1 fruit fly cellular context compared by ENCODE assay signal in genomic region chr3R:26042131-26042885, dm6.
TF ChIP-seq lines count a peak whose summit lies in the region.

No protein-coding gene starts in this region.

TF ChIP-seq in whole organism, embryonic, 481 proteins besides CTCF, POLR2A, EP300 and RAD21 (continued from another document and continues in another):
- peak; percentile 90 for TF ChIP-seq sima (GFP tag; optimal IDR thresholded peaks at IDR 0.05; lab: Kevin White, UChicago)
- peak; percentile 87 for TF ChIP-seq MTF-1 (GFP tag; optimal IDR thresholded peaks at IDR 0.05; lab: Kevin White, UChicago; ENCODE audit: borderline replicate concordance)
- TF ChIP-seq az2 (GFP tag; optimal IDR thresholded peaks at IDR 0.05; lab: Kevin White, UChicago): peak; percentile 97
- peak; percentile 97 for TF ChIP-seq maf-S (GFP tag; optimal IDR thresholded peaks at IDR 0.05; lab: Kevin White, UChicago)
- TF ChIP-seq tio (GFP tag; optimal IDR thresholded peaks at IDR 0.05; lab: Kevin White, UChicago): peak; percentile 97
- TF ChIP-seq B-H1 (GFP tag; IDR thresholded peaks at IDR 0.05; lab: Robert Waterston, UW): peak; percentile 96
- TF ChIP-seq Sry-β (GFP tag; optimal IDR thresholded peaks at IDR 0.05; lab: Kevin White, UChicago): peak; percentile 50
- TF ChIP-seq CG7372 (GFP tag; IDR thresholded peaks at IDR 0.05; lab: Robert Waterston, UW): peak; percentile 95
- peak; percentile 98 for TF ChIP-seq CG32532 (GFP tag; IDR thresholded peaks at IDR 0.05; lab: Robert Waterston, UW)
- no peak for TF ChIP-seq Lpt (GFP tag; optimal IDR thresholded peaks at IDR 0.05; lab: Kevin White, UChicago)
- TF ChIP-seq Sox100B (GFP tag; optimal IDR thresholded peaks at IDR 0.05; lab: Kevin White, UChicago): peak; percentile 90
- peak; percentile 96 for TF ChIP-seq sisA (GFP tag; IDR thresholded peaks at IDR 0.05; lab: Robert Waterston, UW)
- peak; percentile 34 for TF ChIP-seq CG7745 (tag; optimal IDR thresholded peaks at IDR 0.05; lab: Kevin White, UChicago)
- peak; percentile 97 for TF ChIP-seq CG2889 (GFP tag; IDR thresholded peaks at IDR 0.05; lab: Robert Waterston, UW)
- peak; percentile 98 for TF ChIP-seq lilli (GFP tag; optimal IDR thresholded peaks at IDR 0.05; lab: Kevin White, UChicago)
- TF ChIP-seq CG1832 (GFP tag; optimal IDR thresholded peaks at IDR 0.05; lab: Kevin White, UChicago): no peak
- peak; percentile 94 for TF ChIP-seq CG11504 (tag; optimal IDR thresholded peaks at IDR 0.05; lab: Kevin White, UChicago)
- peak; percentile 96 for TF ChIP-seq Dad (GFP tag; optimal IDR thresholded peaks at IDR 0.05; lab: Kevin White, UChicago)
- TF ChIP-seq esg (GFP tag; conservative IDR thresholded peaks at IDR 0.05; lab: Robert Waterston, UW): peak; percentile 97
- TF ChIP-seq zfh1 (GFP tag; IDR thresholded peaks at IDR 0.05; lab: Robert Waterston, UW): peak; percentile 98
- no peak for TF ChIP-seq ash1 (GFP tag; optimal IDR thresholded peaks at IDR 0.05; lab: Kevin White, UChicago)
- TF ChIP-seq crol (GFP tag; IDR thresholded peaks at IDR 0.05; lab: Robert Waterston, UW): peak; percentile 65
- peak; percentile 97 for TF ChIP-seq Dip3 (GFP tag; optimal IDR thresholded peaks at IDR 0.05; lab: Kevin White, UChicago)
- peak; percentile 95 for TF ChIP-seq Bteb2 (GFP tag; optimal IDR thresholded peaks at IDR 0.05; lab: Kevin White, UChicago)
- TF ChIP-seq Atf-2 (GFP tag; optimal IDR thresholded peaks at IDR 0.05; lab: Kevin White, UChicago): peak; percentile 98
- TF ChIP-seq NFAT (GFP tag; IDR thresholded peaks at IDR 0.05; lab: Robert Waterston, UW): peak; percentile 96
- TF ChIP-seq knrl (GFP tag; IDR thresholded peaks at IDR 0.05; lab: Robert Waterston, UW; ENCODE audit: partially characterized antibody): no peak
- TF ChIP-seq Camta (GFP tag; optimal IDR thresholded peaks at IDR 0.05; lab: Kevin White, UChicago): peak; percentile 97
- TF ChIP-seq Tbp (GFP tag; optimal IDR thresholded peaks at IDR 0.05; lab: Kevin White, UChicago): no peak
- peak; percentile 99 for TF ChIP-seq gro (GFP tag; optimal IDR thresholded peaks at IDR 0.05; lab: Kevin White, UChicago)
- peak; percentile 94 for TF ChIP-seq btn (GFP tag; optimal IDR thresholded peaks at IDR 0.05; lab: Kevin White, UChicago)
- TF ChIP-seq chm (GFP tag; IDR thresholded peaks at IDR 0.05; lab: Robert Waterston, UW): peak; percentile 97
- peak; percentile 96 for TF ChIP-seq eyg (GFP tag; optimal IDR thresholded peaks at IDR 0.05; lab: Kevin White, UChicago)
- peak in 1 of 2 experiments; percentile 30 for TF ChIP-seq eve (GFP tag; optimal IDR thresholded peaks at IDR 0.05; lab: Kevin White, UChicago)
- peak; percentile 96 to 97 for TF ChIP-seq Pdp1 (GFP tag; optimal IDR thresholded peaks at IDR 0.05; lab: Kevin White, UChicago)
- TF ChIP-seq CG15073 (GFP tag; optimal IDR thresholded peaks at IDR 0.05; lab: Kevin White, UChicago): peak; percentile 83
- peak; percentile 94 for TF ChIP-seq CG18262 (tag; optimal IDR thresholded peaks at IDR 0.05; lab: Kevin White, UChicago)
- TF ChIP-seq hbn (GFP tag; IDR thresholded peaks at IDR 0.05; lab: Robert Waterston, UW; ENCODE audit: partially characterized antibody): no peak
- peak; percentile 98 for TF ChIP-seq lab (GFP tag; optimal IDR thresholded peaks at IDR 0.05; lab: Kevin White, UChicago)
- TF ChIP-seq Sox102F (GFP tag; optimal IDR thresholded peaks at IDR 0.05; lab: Kevin White, UChicago): peak; percentile 98
- TF ChIP-seq CG11696 (GFP tag; IDR thresholded peaks at IDR 0.05; lab: Robert Waterston, UW): peak; percentile 90
- TF ChIP-seq fd64A (GFP tag; optimal IDR thresholded peaks at IDR 0.05; lab: Kevin White, UChicago): peak; percentile 82
- peak; percentile 92 for TF ChIP-seq aop (GFP tag; IDR thresholded peaks at IDR 0.05; lab: Robert Waterston, UW)
- peak; percentile 98 for TF ChIP-seq ci (GFP tag; IDR thresholded peaks at IDR 0.05; lab: Robert Waterston, UW)
- peak; percentile 93 for TF ChIP-seq CG17385 (GFP tag; optimal IDR thresholded peaks at IDR 0.05; lab: Kevin White, UChicago)
- TF ChIP-seq CG10543 (GFP tag; optimal IDR thresholded peaks at IDR 0.05; lab: Kevin White, UChicago): peak; percentile 93
- no peak for TF ChIP-seq CG14860 (GFP tag; IDR thresholded peaks at IDR 0.05; lab: Robert Waterston, UW; ENCODE audit: partially characterized antibody)
- TF ChIP-seq ssp (GFP tag; IDR thresholded peaks at IDR 0.05; lab: Robert Waterston, UW): peak; percentile 89
- TF ChIP-seq Blimp-1 (GFP tag; optimal IDR thresholded peaks at IDR 0.05; lab: Kevin White, UChicago): peak; percentile 93
- TF ChIP-seq CG9797 (GFP tag; optimal IDR thresholded peaks at IDR 0.05; lab: Kevin White, UChicago): peak; percentile 36
- peak; percentile 83 for TF ChIP-seq twi (tag; optimal IDR thresholded peaks at IDR 0.05; lab: Kevin White, UChicago)
- TF ChIP-seq CG2116 (GFP tag; optimal IDR thresholded peaks at IDR 0.05; lab: Kevin White, UChicago): peak; percentile 92
- no peak for TF ChIP-seq oc (tag; optimal IDR thresholded peaks at IDR 0.05; lab: Kevin White, UChicago)
- peak; percentile 97 for TF ChIP-seq tin (GFP tag; optimal IDR thresholded peaks at IDR 0.05; lab: Kevin White, UChicago)
- TF ChIP-seq YL-1 (GFP tag; optimal IDR thresholded peaks at IDR 0.05; lab: Kevin White, UChicago): peak; percentile 95
- peak; percentile 96 for TF ChIP-seq Ssrp (tag; optimal IDR thresholded peaks at IDR 0.05; lab: Kevin White, UChicago)
- TF ChIP-seq NK7.1 (GFP tag; optimal IDR thresholded peaks at IDR 0.05; lab: Kevin White, UChicago): peak; percentile 95
- TF ChIP-seq grn (GFP tag; optimal IDR thresholded peaks at IDR 0.05; lab: Kevin White, UChicago): peak; percentile 71
- TF ChIP-seq CG6765 (GFP tag; optimal IDR thresholded peaks at IDR 0.05; lab: Kevin White, UChicago): peak; percentile 92
- peak; percentile 82 for TF ChIP-seq CG31365 (tag; optimal IDR thresholded peaks at IDR 0.05; lab: Kevin White, UChicago)
- TF ChIP-seq Mes4 (GFP tag; optimal IDR thresholded peaks at IDR 0.05; lab: Kevin White, UChicago): peak; percentile 96
- peak; percentile 93 for TF ChIP-seq CG31224 (GFP tag; IDR thresholded peaks at IDR 0.05; lab: Robert Waterston, UW)
- TF ChIP-seq Kr (GFP tag; optimal IDR thresholded peaks at IDR 0.05; lab: Kevin White, UChicago): peak; percentile 53
- peak; percentile 93 for TF ChIP-seq Oaz (GFP tag; IDR thresholded peaks at IDR 0.05; lab: Robert Waterston, UW)
- peak; percentile 94 for TF ChIP-seq MBD-R2 (GFP tag; IDR thresholded peaks at IDR 0.05; lab: Robert Waterston, UW)
- peak; percentile 59 to 64 for TF ChIP-seq insv (GFP tag; optimal IDR thresholded peaks at IDR 0.05; lab: Kevin White, UChicago)
- TF ChIP-seq PHDP (tag; optimal IDR thresholded peaks at IDR 0.05; lab: Kevin White, UChicago): peak; percentile 96
- TF ChIP-seq mld (GFP tag; IDR thresholded peaks at IDR 0.05; lab: Robert Waterston, UW; ENCODE audit: partially characterized antibody): no peak
- TF ChIP-seq NfI (GFP tag; optimal IDR thresholded peaks at IDR 0.05; lab: Kevin White, UChicago): peak; percentile 96
- no peak for TF ChIP-seq Vsx1 (GFP tag; optimal IDR thresholded peaks at IDR 0.05; lab: Kevin White, UChicago)
- TF ChIP-seq fru (optimal IDR thresholded peaks at IDR 0.05; lab: Kevin White, UChicago): peak; percentile 51
- TF ChIP-seq Usf (GFP tag; optimal IDR thresholded peaks at IDR 0.05; lab: Kevin White, UChicago): peak; percentile 88
- TF ChIP-seq phol (tag; optimal IDR thresholded peaks at IDR 0.05; lab: Kevin White, UChicago): peak; percentile 95
- TF ChIP-seq CG18476 (GFP tag; optimal IDR thresholded peaks at IDR 0.05; lab: Kevin White, UChicago): peak; percentile 94
- TF ChIP-seq gcm2 (GFP tag; optimal IDR thresholded peaks at IDR 0.05; lab: Kevin White, UChicago): peak; percentile 94
- peak; percentile 97 for TF ChIP-seq CG18599 (GFP tag; optimal IDR thresholded peaks at IDR 0.05; lab: Kevin White, UChicago)
- TF ChIP-seq psq (GFP tag; optimal IDR thresholded peaks at IDR 0.05; lab: Kevin White, UChicago): peak; percentile 80
- peak; percentile 96 for TF ChIP-seq CG18764 (GFP tag; optimal IDR thresholded peaks at IDR 0.05; lab: Kevin White, UChicago)
- TF ChIP-seq CG1792 (GFP tag; optimal IDR thresholded peaks at IDR 0.05; lab: Kevin White, UChicago): peak; percentile 95
- peak; percentile 91 for TF ChIP-seq Ravus (GFP tag; IDR thresholded peaks at IDR 0.05; lab: Robert Waterston, UW)
- TF ChIP-seq Ets65A (GFP tag; lab: Kevin White, UChicago): peak; percentile 100
- no peak for TF ChIP-seq CG2129 (GFP tag; IDR thresholded peaks at IDR 0.05; lab: Robert Waterston, UW; ENCODE audit: partially characterized antibody)
- TF ChIP-seq CG13296 (GFP tag; optimal IDR thresholded peaks at IDR 0.05; lab: Kevin White, UChicago): peak; percentile 85
- peak; percentile 97 for TF ChIP-seq Aef1 (GFP tag; IDR thresholded peaks at IDR 0.05; lab: Robert Waterston, UW)
- TF ChIP-seq Jarid2 (GFP tag; optimal IDR thresholded peaks at IDR 0.05; lab: Kevin White, UChicago): peak; percentile 80
- peak; percentile 94 for TF ChIP-seq CG6813 (GFP tag; optimal IDR thresholded peaks at IDR 0.05; lab: Kevin White, UChicago)
- peak; percentile 96 for TF ChIP-seq Meics (GFP tag; optimal IDR thresholded peaks at IDR 0.05; lab: Kevin White, UChicago)
- TF ChIP-seq CG1024 (GFP tag; IDR thresholded peaks at IDR 0.05; lab: Robert Waterston, UW): peak; percentile 92
- peak; percentile 95 for TF ChIP-seq her (GFP tag; optimal IDR thresholded peaks at IDR 0.05; lab: Kevin White, UChicago)
- peak; percentile 93 for TF ChIP-seq CG11723 (GFP tag; optimal IDR thresholded peaks at IDR 0.05; lab: Kevin White, UChicago)
- peak; percentile 92 for TF ChIP-seq lbe (GFP tag; optimal IDR thresholded peaks at IDR 0.05; lab: Kevin White, UChicago)
- peak; percentile 96 for TF ChIP-seq CG17612 (GFP tag; IDR thresholded peaks at IDR 0.05; lab: Robert Waterston, UW)
- peak; percentile 94 for TF ChIP-seq abd-A (tag; optimal IDR thresholded peaks at IDR 0.05; lab: Kevin White, UChicago)
- TF ChIP-seq Xrp1 (GFP tag; IDR thresholded peaks at IDR 0.05; lab: Robert Waterston, UW): peak; percentile 98
- peak; percentile 86 for TF ChIP-seq ac (GFP tag; optimal IDR thresholded peaks at IDR 0.05; lab: Kevin White, UChicago)
- peak; percentile 96 for TF ChIP-seq CG12219 (GFP tag; optimal IDR thresholded peaks at IDR 0.05; lab: Kevin White, UChicago)
- peak; percentile 96 for TF ChIP-seq Oli (tag; optimal IDR thresholded peaks at IDR 0.05; lab: Kevin White, UChicago)
- peak; percentile 68 for TF ChIP-seq Dip2 (GFP tag; IDR thresholded peaks at IDR 0.05; lab: Robert Waterston, UW)
- TF ChIP-seq ase (GFP tag; IDR thresholded peaks at IDR 0.05; lab: Robert Waterston, UW): peak; percentile 97
- TF ChIP-seq org-1 (GFP tag; optimal IDR thresholded peaks at IDR 0.05; lab: Kevin White, UChicago): peak; percentile 96
- peak; percentile 92 for TF ChIP-seq CG12104 (GFP tag; optimal IDR thresholded peaks at IDR 0.05; lab: Kevin White, UChicago)
- TF ChIP-seq row (GFP tag; IDR thresholded peaks at IDR 0.05; lab: Robert Waterston, UW): peak; percentile 97
- TF ChIP-seq sug (tag; optimal IDR thresholded peaks at IDR 0.05; lab: Kevin White, UChicago): peak; percentile 85
- TF ChIP-seq CG7928 (GFP tag; optimal IDR thresholded peaks at IDR 0.05; lab: Kevin White, UChicago): peak; percentile 79
- no peak for TF ChIP-seq nerfin-2 (GFP tag; IDR thresholded peaks at IDR 0.05; lab: Robert Waterston, UW; ENCODE audit: partially characterized antibody)
- TF ChIP-seq CG6175 (GFP tag; IDR thresholded peaks at IDR 0.05; lab: Robert Waterston, UW): peak; percentile 90
- peak; percentile 76 for TF ChIP-seq CG5180 (GFP tag; optimal IDR thresholded peaks at IDR 0.05; lab: Kevin White, UChicago)
- TF ChIP-seq CG3163 (GFP tag; optimal IDR thresholded peaks at IDR 0.05; lab: Kevin White, UChicago): peak; percentile 88
- TF ChIP-seq CG12769 (tag; optimal IDR thresholded peaks at IDR 0.05; lab: Kevin White, UChicago): peak; percentile 97
- TF ChIP-seq CG31441 (GFP tag; IDR thresholded peaks at IDR 0.05; lab: Robert Waterston, UW): peak; percentile 92
- peak; percentile 35; the same call in 1 of the 3 replicates for TF ChIP-seq CG16813 (GFP tag; IDR thresholded peaks at IDR 0.05; lab: Robert Waterston, UW; ENCODE audit: partially characterized antibody)
- TF ChIP-seq CrebB (tag; optimal IDR thresholded peaks at IDR 0.05; lab: Kevin White, UChicago): peak; percentile 90
- TF ChIP-seq gcm (GFP tag; optimal IDR thresholded peaks at IDR 0.05; lab: Kevin White, UChicago): peak; percentile 95
- peak; percentile 96 for TF ChIP-seq bcd (GFP tag; optimal IDR thresholded peaks at IDR 0.05; lab: Kevin White, UChicago)
- TF ChIP-seq CG7987 (GFP tag; optimal IDR thresholded peaks at IDR 0.05; lab: Kevin White, UChicago): peak; percentile 85
- peak; percentile 96 for TF ChIP-seq E2f1 (GFP tag; IDR thresholded peaks at IDR 0.05; lab: Robert Waterston, UW)
- TF ChIP-seq CG12391 (tag; optimal IDR thresholded peaks at IDR 0.05; lab: Kevin White, UChicago): peak; percentile 96
- TF ChIP-seq ato (GFP tag; IDR thresholded peaks at IDR 0.05; lab: Robert Waterston, UW; ENCODE audit: partially characterized antibody): no peak
- peak; percentile 91 for TF ChIP-seq CG3838 (GFP tag; optimal IDR thresholded peaks at IDR 0.05; lab: Kevin White, UChicago)
- peak; percentile 93 for TF ChIP-seq dmrt11E (tag; optimal IDR thresholded peaks at IDR 0.05; lab: Kevin White, UChicago)
- TF ChIP-seq CG8924 (tag; optimal IDR thresholded peaks at IDR 0.05; lab: Kevin White, UChicago): peak; percentile 94
- TF ChIP-seq CG11560 (tag; IDR thresholded peaks at IDR 0.05; lab: Robert Waterston, UW): peak; percentile 89
- TF ChIP-seq CG4328 (GFP tag; optimal IDR thresholded peaks at IDR 0.05; lab: Kevin White, UChicago): peak; percentile 89
- peak; percentile 95 for TF ChIP-seq CG12071 (GFP tag; optimal IDR thresholded peaks at IDR 0.05; lab: Kevin White, UChicago)
- peak; percentile 97 for TF ChIP-seq CG11398 (GFP tag; optimal IDR thresholded peaks at IDR 0.05; lab: Kevin White, UChicago)
- TF ChIP-seq ro (GFP tag; IDR thresholded peaks at IDR 0.05; lab: Robert Waterston, UW): peak; percentile 89
- peak; percentile 95 for TF ChIP-seq CG4854 (GFP tag; optimal IDR thresholded peaks at IDR 0.05; lab: Kevin White, UChicago)
- peak; percentile 92 for TF ChIP-seq Asciz (GFP tag; optimal IDR thresholded peaks at IDR 0.05; lab: Kevin White, UChicago)
- peak; percentile 95 for TF ChIP-seq CG4820 (GFP tag; optimal IDR thresholded peaks at IDR 0.05; lab: Kevin White, UChicago)
- peak; percentile 97 for TF ChIP-seq CG8089 (GFP tag; optimal IDR thresholded peaks at IDR 0.05; lab: Kevin White, UChicago)
- TF ChIP-seq Optix (GFP tag; IDR thresholded peaks at IDR 0.05; lab: Robert Waterston, UW): peak; percentile 97
